Worm (Caenorhabditis elegans): ENCODE results near the gene spat-2.
A peak's percentile ranks its signal among the peaks of the same experiment; 100 is the strongest.

The spat-2 gene

ce11 chrIII:11032872-11033271 lies 3.9 kb upstream of the spat-2 start, which contains the start of gene Y48A6B.9:
Y48A6B.9 (plus strand) TSS chrIII:11033172.
- TF ChIP-seq madf-6 (GFP tag; IDR thresholded peaks at IDR 0.05): no peak
- TF ChIP-seq fkh-3 (tag; optimal IDR thresholded peaks at IDR 0.05): no peak
- no peak for TF ChIP-seq F57A8.1 (GFP tag; optimal IDR thresholded peaks at IDR 0.05)
- no peak for TF ChIP-seq nfyb-1 (GFP tag; IDR thresholded peaks at IDR 0.05)
- no peak for TF ChIP-seq athp-1 (tag; optimal IDR thresholded peaks at IDR 0.05)
- TF ChIP-seq ztf-28 (GFP tag; IDR thresholded peaks at IDR 0.05): no peak
- TF ChIP-seq xnd-1 (tag; optimal IDR thresholded peaks at IDR 0.05): no peak
- TF ChIP-seq K12H6.12 (tag; optimal IDR thresholded peaks at IDR 0.05): no peak
- TF ChIP-seq aptf-2 (GFP tag; conservative IDR thresholded peaks at IDR 0.05): no peak
- no peak for TF ChIP-seq F57C9.4 (tag; optimal IDR thresholded peaks at IDR 0.05)
- no peak for TF ChIP-seq sea-2 (GFP tag; IDR thresholded peaks at IDR 0.05)
- TF ChIP-seq ztf-22 (GFP tag; optimal IDR thresholded peaks at IDR 0.05): no peak
- no peak for TF ChIP-seq pha-4 (tag; optimal IDR thresholded peaks at IDR 0.05)
- TF ChIP-seq efl-1 (GFP tag; optimal IDR thresholded peaks at IDR 0.05): no peak
- no peak for TF ChIP-seq dpff-1 (tag; optimal IDR thresholded peaks at IDR 0.05)
- no peak for TF ChIP-seq nhr-90 (tag; optimal IDR thresholded peaks at IDR 0.05)

ce11 chrIII:11036132-11036531 lies 608 bp upstream of the spat-2 start:
- TF ChIP-seq dox-1 (GFP tag; IDR thresholded peaks at IDR 0.05) (peak; percentile 91; the same call in 1 of the 2 replicates), F57C9.4 (tag; optimal IDR thresholded peaks at IDR 0.05) (no peak), hlh-12 (tag; optimal IDR thresholded peaks at IDR 0.05) (no peak), mcd-1 (GFP tag; IDR thresholded peaks at IDR 0.05) (peak; percentile 86), repo-1 (tag; optimal IDR thresholded peaks at IDR 0.05) (no peak), Y56A3A.18 (GFP tag; IDR thresholded peaks at IDR 0.05) (no peak), hlh-26 (GFP tag; conservative IDR thresholded peaks at IDR 0.05) (no peak), pha-4 (tag; optimal IDR thresholded peaks at IDR 0.05) (no peak), chd-7 (tag; optimal IDR thresholded peaks at IDR 0.05) (no peak), lin-54 (GFP tag; optimal IDR thresholded peaks at IDR 0.05) (peak; percentile 87), Y53G8AR.9 (GFP tag; conservative IDR thresholded peaks at IDR 0.05) (peak; percentile 90), Y53F4B.3 (GFP tag; IDR thresholded peaks at IDR 0.05) (0 out of 2 replicates have a peak, but pooled peaks have one; percentile 19), hmg-20 (GFP tag; IDR thresholded peaks at IDR 0.05) (0 out of 2 replicates have a peak, but pooled peaks have one; percentile 20), F10E7.11 (tag; optimal IDR thresholded peaks at IDR 0.05) (no peak), bed-2 (GFP tag; IDR thresholded peaks at IDR 0.05) (no peak), Y67H2A.10 (GFP tag; conservative IDR thresholded peaks at IDR 0.05) (no peak), madf-10 (tag; optimal IDR thresholded peaks at IDR 0.05) (no peak), mel-28 (tag; optimal IDR thresholded peaks at IDR 0.05; ENCODE audit: borderline replicate concordance) (no peak), madf-3 (GFP tag; IDR thresholded peaks at IDR 0.05) (0 out of 2 replicates have a peak, but pooled peaks have one; percentile 52), rpc-1 (optimal IDR thresholded peaks at IDR 0.05) (no peak), rpc-1 (tag; optimal IDR thresholded peaks at IDR 0.05) (no peak), efl-1 (GFP tag; optimal IDR thresholded peaks at IDR 0.05) (peak; percentile 70), D2030.7 (GFP tag; IDR thresholded peaks at IDR 0.05) (peak; percentile 88), egrh-3 (GFP tag; IDR thresholded peaks at IDR 0.05) (no peak), snpc-1.1 (tag; optimal IDR thresholded peaks at IDR 0.05; ENCODE audit: insufficient read depth) (peak; percentile 83), C17E4.6 (GFP tag; IDR thresholded peaks at IDR 0.05) (peak; percentile 11; the same call in 1 of the 2 replicates), lsy-27 (tag; optimal IDR thresholded peaks at IDR 0.05; ENCODE audit: borderline replicate concordance, insufficient read depth) (no peak), T07F8.4 (tag; optimal IDR thresholded peaks at IDR 0.05) (no peak), ets-4 (GFP tag; optimal IDR thresholded peaks at IDR 0.05) (no peak), nfyb-1 (GFP tag; IDR thresholded peaks at IDR 0.05) (no peak), ZK185.1 (tag; optimal IDR thresholded peaks at IDR 0.05; ENCODE audit: poor library complexity, severe bottlenecking) (no peak), F33H1.4 (GFP tag; IDR thresholded peaks at IDR 0.05) (peak; percentile 71), ccch-3 (GFP tag; optimal IDR thresholded peaks at IDR 0.05) (no peak), rec-8 (tag; optimal IDR thresholded peaks at IDR 0.05) (no peak), xnd-1 (tag; optimal IDR thresholded peaks at IDR 0.05) (peak; percentile 64), dpff-1 (tag; optimal IDR thresholded peaks at IDR 0.05) (no peak), lin-26 (GFP tag; IDR thresholded peaks at IDR 0.05) (no peak)
